Worm (Caenorhabditis elegans): ENCODE results near the gene pmp-2.

pmp-2 gene

DNA sequence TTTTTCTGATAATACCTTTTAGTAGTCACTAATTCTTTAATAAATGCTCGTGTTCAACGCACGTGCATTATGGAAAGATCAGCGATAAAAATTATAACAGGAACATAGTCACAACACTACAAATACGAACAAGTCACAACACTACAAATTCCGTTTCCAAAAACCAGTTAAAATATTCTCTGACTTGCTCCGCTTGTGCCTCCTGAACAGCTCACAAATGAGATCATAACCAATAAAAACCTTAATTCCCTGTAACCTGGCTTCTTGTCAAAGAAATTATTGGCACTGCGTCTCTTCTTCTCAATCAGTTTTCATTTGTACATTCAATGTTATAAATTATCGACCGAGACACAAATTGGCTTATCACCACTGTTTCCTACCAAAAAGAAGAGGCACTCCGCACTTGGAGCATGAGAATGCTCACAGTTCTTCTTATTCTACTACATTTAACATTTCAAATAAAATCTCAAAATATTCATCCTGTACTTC lies 31.8 kb upstream of the pmp-2 start, which contains the start of gene B0252.1:
TSS of gene B0252.1 (plus strand) at position 318 of the 489 bp plus-strand sequence.
- TF ChIP-seq snpc-4 (tag; optimal IDR thresholded peaks at IDR 0.05) (no peak), lin-35 (GFP tag; optimal IDR thresholded peaks at IDR 0.05) (no peak), nhr-90 (tag; optimal IDR thresholded peaks at IDR 0.05; ENCODE audit: poor library complexity) (no peak), hpl-2 (GFP tag; optimal IDR thresholded peaks at IDR 0.05) (no peak), xbp-1 (tag; optimal IDR thresholded peaks at IDR 0.05) (no peak), dpl-1 (GFP tag; optimal IDR thresholded peaks at IDR 0.05) (no peak), C04F5.9 (tag; optimal IDR thresholded peaks at IDR 0.05) (no peak), dsc-1 (tag; optimal IDR thresholded peaks at IDR 0.05) (no peak), elt-2 (tag; optimal IDR thresholded peaks at IDR 0.05) (no peak), lir-3 (tag; optimal IDR thresholded peaks at IDR 0.05; ENCODE audit: poor library complexity) (no peak), unc-98 (GFP tag; IDR thresholded peaks at IDR 0.05) (no peak)

DNA sequence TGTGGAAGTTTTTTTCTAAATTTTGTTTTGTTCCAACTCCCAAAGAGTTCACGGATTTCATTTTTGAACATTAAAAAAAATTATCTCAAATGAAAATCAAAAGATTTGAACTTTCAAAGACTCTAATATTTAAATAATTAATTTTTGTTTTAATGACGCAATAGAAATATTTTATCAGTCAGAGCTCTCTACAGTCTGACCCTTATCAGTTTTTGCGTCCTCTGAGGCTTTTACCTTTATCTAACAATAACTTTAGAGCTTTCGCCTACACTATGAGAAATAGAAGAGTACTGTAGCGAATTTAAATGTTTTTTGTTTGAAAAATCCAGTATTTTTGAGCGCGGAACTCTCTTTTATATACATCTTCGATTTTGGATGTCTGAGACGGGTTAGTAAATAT lies 31.3 kb upstream of the pmp-2 start, which contains the start of gene B0252.5:
TSS of gene B0252.5 (minus strand) at position 17 of the 400 bp plus-strand sequence.
- TF ChIP-seq elt-2 (tag; optimal IDR thresholded peaks at IDR 0.05) (peak; percentile 32), vab-15 (tag; optimal IDR thresholded peaks at IDR 0.05) (no peak)

DNA sequence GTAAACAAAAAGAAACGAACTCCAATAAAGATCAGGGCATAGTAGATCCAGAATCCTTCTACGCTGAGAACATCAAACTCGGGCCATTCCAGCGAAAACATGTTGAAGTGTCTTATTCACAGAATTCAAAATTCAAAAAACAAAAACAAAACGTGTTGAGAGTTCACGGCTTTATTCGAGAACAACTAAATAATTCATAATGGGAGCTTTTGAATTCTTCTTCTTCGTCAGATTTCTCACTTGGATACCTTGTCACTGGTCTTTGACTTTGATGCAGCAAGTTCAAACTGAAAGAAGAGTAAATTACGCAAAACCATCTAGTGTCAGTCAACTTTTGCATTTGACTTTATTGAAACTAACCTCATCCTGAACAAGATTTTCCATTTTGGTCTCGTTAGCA lies 30.1 kb upstream of the pmp-2 start, which contains the start of gene B0252.11:
TSS of gene B0252.11 (minus strand) at position 101 of the 400 bp plus-strand sequence.
- no peak for TF ChIP-seq efl-1 (optimal IDR thresholded peaks at IDR 0.05)
- TF ChIP-seq efl-1 (GFP tag; optimal IDR thresholded peaks at IDR 0.05 in 1 of 2) = peak in 1 of 2 experiments; percentile 85
- no peak for TF ChIP-seq lir-3 (tag; optimal IDR thresholded peaks at IDR 0.05; ENCODE audit: poor library complexity)

DNA sequence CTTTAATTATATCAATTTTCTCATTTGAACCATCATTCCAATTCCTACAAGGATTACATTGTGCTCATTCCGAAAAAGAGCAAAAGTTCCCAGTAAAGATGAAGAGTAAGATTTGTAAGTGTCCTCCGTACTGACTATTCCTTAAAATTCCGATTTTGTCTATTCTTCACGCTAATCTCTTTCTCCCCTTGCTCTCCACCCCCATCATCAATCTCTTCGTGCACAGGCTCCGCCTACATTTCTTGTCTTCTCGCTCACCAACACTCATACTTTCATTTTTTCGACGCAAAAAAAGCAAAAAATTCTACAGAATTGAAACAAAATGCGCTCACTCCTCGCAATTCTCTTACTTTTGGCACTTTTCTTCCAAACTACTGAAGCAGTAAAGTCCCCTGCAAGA lies 28.3 kb upstream of the pmp-2 start, which contains the start of gene B0252.8:
TSS of gene B0252.8 (plus strand) at position 292 of the 400 bp plus-strand sequence.
- TF ChIP-seq hpl-2 (GFP tag; optimal IDR thresholded peaks at IDR 0.05) (no peak), efl-3 (GFP tag; optimal IDR thresholded peaks at IDR 0.05) (no peak), pqm-1 (tag; optimal IDR thresholded peaks at IDR 0.05) (no peak), lin-15B (tag; optimal IDR thresholded peaks at IDR 0.05) (no peak), ceh-90 (tag; optimal IDR thresholded peaks at IDR 0.05) (no peak), nhr-11 (tag; optimal IDR thresholded peaks at IDR 0.05) (no peak), nhr-47 (tag; optimal IDR thresholded peaks at IDR 0.05) (no peak), nhr-71 (tag; optimal IDR thresholded peaks at IDR 0.05) (no peak), lin-35 (GFP tag; optimal IDR thresholded peaks at IDR 0.05) (no peak), F16B12.6 (tag; optimal IDR thresholded peaks at IDR 0.05) (no peak), nhr-19 (GFP tag; conservative IDR thresholded peaks at IDR 0.05) (no peak), ama-1 (optimal IDR thresholded peaks at IDR 0.05) (no peak), efl-1 (optimal IDR thresholded peaks at IDR 0.05) (no peak), efl-1 (GFP tag; optimal IDR thresholded peaks at IDR 0.05 in 1 of 2) (no peak), rnt-1 (tag; optimal IDR thresholded peaks at IDR 0.05) (no peak), ets-5 (GFP tag; IDR thresholded peaks at IDR 0.05) (no peak), tlp-1 (tag; optimal IDR thresholded peaks at IDR 0.05) (no peak), C16A3.4 (tag; optimal IDR thresholded peaks at IDR 0.05) (no peak), zag-1 (tag; optimal IDR thresholded peaks at IDR 0.05) (no peak), nhr-237 (tag; optimal IDR thresholded peaks at IDR 0.05) (no peak), nhr-28 (tag; optimal IDR thresholded peaks at IDR 0.05) (no peak)

DNA sequence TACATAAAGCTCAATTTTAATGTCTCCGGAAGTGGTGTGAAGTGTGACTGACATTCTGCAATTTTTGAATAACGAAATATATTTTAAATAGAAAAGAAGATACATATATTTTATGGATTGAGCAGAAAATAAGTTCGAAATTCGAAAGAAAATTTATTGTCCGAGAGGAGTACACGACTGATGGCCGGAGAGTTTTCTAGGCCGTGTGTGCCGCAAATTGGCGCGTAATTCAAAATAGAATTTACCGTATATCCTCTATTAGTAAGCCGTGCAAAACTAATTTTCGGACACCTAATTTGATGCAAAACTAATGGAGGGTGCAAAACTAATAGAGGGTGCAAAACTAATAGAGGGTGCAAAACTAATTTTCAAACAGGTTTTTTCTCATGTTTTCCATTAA lies 25.7 kb upstream of the pmp-2 start, which contains the start of gene cyn-10:
TSS of gene cyn-10 (minus strand) at position 57 of the 400 bp plus-strand sequence.
- TF ChIP-seq alr-1 (tag; optimal IDR thresholded peaks at IDR 0.05; ENCODE audit: borderline replicate concordance) (no peak), egl-13 (tag; optimal IDR thresholded peaks at IDR 0.05) (peak; percentile 96), unc-30 (tag; optimal IDR thresholded peaks at IDR 0.05) (no peak), egl-27 (tag; optimal IDR thresholded peaks at IDR 0.05) (no peak), ceh-63 (GFP tag; optimal IDR thresholded peaks at IDR 0.05) (peak; percentile 79), unc-62 (GFP tag; optimal IDR thresholded peaks at IDR 0.05) (no peak), ceh-88 (GFP tag; IDR thresholded peaks at IDR 0.05) (peak; percentile 88), unc-130 (tag; optimal IDR thresholded peaks at IDR 0.05) (peak; percentile 84), nhr-11 (tag; optimal IDR thresholded peaks at IDR 0.05) (peak; percentile 13), zag-1 (tag; optimal IDR thresholded peaks at IDR 0.05) (no peak), hlh-17 (GFP tag; optimal IDR thresholded peaks at IDR 0.05; ENCODE audit: borderline replicate concordance) (peak; percentile 87), nhr-84 (tag; optimal IDR thresholded peaks at IDR 0.05) (no peak), Y116A8C.19 (tag; optimal IDR thresholded peaks at IDR 0.05; ENCODE audit: borderline replicate concordance) (peak; percentile 91), snpc-4 (tag; optimal IDR thresholded peaks at IDR 0.05) (peak; percentile 44), irx-1 (tag; optimal IDR thresholded peaks at IDR 0.05) (peak; percentile 98), jun-1 (tag; optimal IDR thresholded peaks at IDR 0.05) (no peak), mef-2 (tag; optimal IDR thresholded peaks at IDR 0.05) (no peak), nhr-28 (tag; optimal IDR thresholded peaks at IDR 0.05) (no peak), efl-1 (optimal IDR thresholded peaks at IDR 0.05) (peak; percentile 97 to 98), efl-1 (GFP tag; optimal IDR thresholded peaks at IDR 0.05 in 1 of 2) (peak; percentile 97 to 100), C16A3.4 (tag; optimal IDR thresholded peaks at IDR 0.05) (peak; percentile 49)
